Worm (Caenorhabditis elegans) whole organism, L1 larva: Measurements from ENCODE around the gene T24C4.5.

ENCODE experiments used
- C04F5.9 ChIP-seq: sonication (generic microtip); optimal IDR thresholded peaks from 2 replicates; lab custom pipeline; 2016; ENCODE audit warnings: missing genetic modification characterization, missing compliant biosample characterization
- C34B4.2 ChIP-seq: sonication (generic microtip); optimal IDR thresholded peaks from 2 replicates; lab custom pipeline; 2017; ENCODE audit warnings: mild to moderate bottlenecking, missing genetic modification characterization, missing compliant biosample characterization
- F16B12.6 ChIP-seq: fragments of 150-350 bp; optimal IDR thresholded peaks from 2 replicates; lab custom pipeline; 2014; ENCODE audit warnings: missing biosample characterization, missing genetic modification characterization
- Y116A8C.19 ChIP-seq: sonication (generic microtip); optimal IDR thresholded peaks from 2 replicates; lab custom pipeline; 2016; ENCODE audit warnings: missing compliant biosample characterization, missing genetic modification characterization, borderline replicate concordance
- blmp-1 ChIP-seq: fragments of 150-350 bp; optimal IDR thresholded peaks from 2 replicates; lab custom pipeline; 2014; ENCODE audit warnings: missing biosample characterization, missing genetic modification characterization
- ceh-82 ChIP-seq, 3 experiments: fragments of 150-350 bp in 1 of 3; sonication (generic microtip) in 2 of 3; optimal IDR thresholded peaks; 2 replicates each; lab custom pipeline; 2014 to 2017; ENCODE audit warnings: missing biosample characterization in 3 of 3, missing genetic modification characterization in 3 of 3
- ceh-88 ChIP-seq: fragments of 200-800 bp; sonication (Bioruptor generic); IDR thresholded peaks from 2 replicates; pipeline ENCODE4 v1.3.6; 2022; ENCODE audit warnings: missing genetic modification characterization, missing compliant biosample characterization
- ceh-90 ChIP-seq: sonication (generic microtip); optimal IDR thresholded peaks from 2 replicates; lab custom pipeline; 2016; ENCODE audit warnings: missing genetic modification characterization, missing compliant biosample characterization
- ces-1 ChIP-seq: fragments of 150-350 bp; optimal IDR thresholded peaks from 2 replicates; lab custom pipeline; 2014; ENCODE audit warnings: missing biosample characterization, missing genetic modification reagents, missing genetic modification characterization
- dpl-1 ChIP-seq, 3 experiments: fragments of 150-350 bp in 2 of 3; sonication (generic microtip) in 1 of 3; optimal IDR thresholded peaks; 2 replicates each; lab custom pipeline; 2014 to 2017; ENCODE audit warnings: missing biosample characterization in 3 of 3, missing genetic modification characterization in 3 of 3, missing genetic modification reagents in 3 of 3
- dsc-1 ChIP-seq: sonication (generic microtip); optimal IDR thresholded peaks from 2 replicates; lab custom pipeline; 2016; ENCODE audit warnings: mild to moderate bottlenecking, missing genetic modification characterization, missing compliant biosample characterization
- efl-3 ChIP-seq: fragments of 200-800 bp; sonication (Bioruptor generic); optimal IDR thresholded peaks from 2 replicates; lab custom pipeline; 2018; ENCODE audit warnings: mild to moderate bottlenecking, missing genetic modification characterization, missing compliant biosample characterization
- egl-27 ChIP-seq, 2 experiments: fragments of 150-350 bp in 1 of 2; sonication (generic microtip); optimal IDR thresholded peaks; 3 replicates each; lab custom pipeline; 2017 to 2018; ENCODE audit warnings: missing biosample characterization in 2 of 2, missing genetic modification characterization in 2 of 2, missing genetic modification reagents in 2 of 2
- elt-2 ChIP-seq: sonication (generic microtip); optimal IDR thresholded peaks from 2 replicates; lab custom pipeline; 2016; ENCODE audit warnings: missing genetic modification characterization, mild to moderate bottlenecking, inconsistent platforms, missing compliant biosample characterization, missing genetic modification reagents
- elt-3 ChIP-seq, 6 experiments: fragments of 150-350 bp in 1 of 6; sonication (generic microtip); optimal IDR thresholded peaks; 2 replicates each; lab custom pipeline; 2017 to 2018; ENCODE audit warnings: missing biosample characterization in 6 of 6, missing genetic modification characterization in 6 of 6, inconsistent platforms in 1 of 6
- fkh-10 ChIP-seq: sonication (generic microtip); optimal IDR thresholded peaks from 2 replicates; lab custom pipeline; 2017; ENCODE audit warnings: missing biosample characterization, missing genetic modification reagents, missing genetic modification characterization
- fkh-4 ChIP-seq: sonication (generic microtip); optimal IDR thresholded peaks from 2 replicates; lab custom pipeline; 2016; ENCODE audit warnings: missing compliant biosample characterization, missing genetic modification characterization, borderline replicate concordance
- fkh-8 ChIP-seq: sonication (generic microtip); optimal IDR thresholded peaks from 2 replicates; lab custom pipeline; 2016; ENCODE audit warnings: mild to moderate bottlenecking, missing genetic modification characterization, missing compliant biosample characterization
- grh-1 ChIP-seq: fragments of 200-800 bp; sonication (Bioruptor generic); IDR thresholded peaks from 2 replicates; pipeline ENCODE4 v1.3.6; 2022; ENCODE audit warnings: missing genetic modification reagents, missing genetic modification characterization, missing compliant biosample characterization
- hlh-4 ChIP-seq: sonication (generic microtip); optimal IDR thresholded peaks from 2 replicates; lab custom pipeline; 2016; ENCODE audit warnings: mild to moderate bottlenecking, missing genetic modification characterization, missing compliant biosample characterization
- isw-1 ChIP-seq: fragments of 200-800 bp; sonication (Bioruptor generic); IDR thresholded peaks from 2 replicates; pipeline ENCODE4 v1.3.6; 2022; ENCODE audit warnings: missing genetic modification characterization, missing compliant biosample characterization
- jun-1 ChIP-seq: fragments of 150-350 bp; optimal IDR thresholded peaks from 2 replicates; lab custom pipeline; 2014; ENCODE audit warnings: missing biosample characterization, missing genetic modification reagents, missing genetic modification characterization
- lin-13 ChIP-seq: fragments of 150-350 bp; optimal IDR thresholded peaks from 2 replicates; lab custom pipeline; 2014; ENCODE audit warnings: missing biosample characterization, missing genetic modification reagents, missing genetic modification characterization
- lin-15B ChIP-seq: fragments of 150-350 bp; sonication (generic microtip); optimal IDR thresholded peaks from 3 replicates; lab custom pipeline; 2014; ENCODE audit warnings: missing biosample characterization, missing genetic modification characterization
- lin-35 ChIP-seq, 2 experiments: fragments of 150-350 bp; optimal IDR thresholded peaks; 2 replicates each; lab custom pipeline; 2014; ENCODE audit warnings: missing biosample characterization in 2 of 2, missing genetic modification characterization in 2 of 2, missing genetic modification reagents in 2 of 2
- lin-39 ChIP-seq: fragments of 150-350 bp; optimal IDR thresholded peaks from 2 replicates; lab custom pipeline; 2014; ENCODE audit warnings: missing biosample characterization, missing genetic modification reagents, missing genetic modification characterization
- lir-3 ChIP-seq: sonication (generic microtip); optimal IDR thresholded peaks from 2 replicates; lab custom pipeline; 2016; ENCODE audit warnings: mild to moderate bottlenecking, missing genetic modification characterization, moderate library complexity, missing compliant biosample characterization; ENCODE audit not compliant: poor library complexity
- lsy-2 ChIP-seq, 2 experiments: fragments of 150-350 bp; optimal IDR thresholded peaks; 2 replicates each; lab custom pipeline; 2014; ENCODE audit warnings: missing biosample characterization in 2 of 2, missing genetic modification characterization in 2 of 2
- mdl-1 ChIP-seq, 2 experiments: fragments of 150-350 bp; optimal IDR thresholded peaks; 2 replicates each; lab custom pipeline; 2014 to 2017; ENCODE audit warnings: missing biosample characterization in 2 of 2, missing genetic modification characterization in 2 of 2, inconsistent platforms in 1 of 2
- mef-2 ChIP-seq: fragments of 150-350 bp; optimal IDR thresholded peaks from 2 replicates; lab custom pipeline; 2014; ENCODE audit warnings: missing biosample characterization, missing genetic modification characterization
- nhr-11 ChIP-seq: fragments of 150-350 bp; optimal IDR thresholded peaks from 2 replicates; lab custom pipeline; 2014; ENCODE audit warnings: missing biosample characterization, missing genetic modification characterization
- nhr-20 ChIP-seq: sonication (generic microtip); optimal IDR thresholded peaks from 2 replicates; lab custom pipeline; 2016; ENCODE audit warnings: mild to moderate bottlenecking, missing genetic modification characterization, missing compliant biosample characterization
- nhr-237 ChIP-seq: fragments of 150-350 bp; optimal IDR thresholded peaks from 2 replicates; lab custom pipeline; 2014; ENCODE audit warnings: missing biosample characterization, missing genetic modification characterization
- nhr-28 ChIP-seq: fragments of 150-350 bp; optimal IDR thresholded peaks from 2 replicates; lab custom pipeline; 2014; ENCODE audit warnings: missing biosample characterization, missing genetic modification characterization
- nhr-47 ChIP-seq: sonication (generic microtip); optimal IDR thresholded peaks from 2 replicates; lab custom pipeline; 2016; ENCODE audit warnings: mild to moderate bottlenecking, missing genetic modification characterization, moderate library complexity, missing compliant biosample characterization
- nhr-71 ChIP-seq: sonication (generic microtip); optimal IDR thresholded peaks from 2 replicates; lab custom pipeline; 2016; ENCODE audit warnings: mild to moderate bottlenecking, missing genetic modification characterization, moderate library complexity, missing compliant biosample characterization
- nhr-77 ChIP-seq: fragments of 150-350 bp; optimal IDR thresholded peaks from 2 replicates; lab custom pipeline; 2014; ENCODE audit warnings: missing biosample characterization, missing genetic modification characterization
- nhr-84 ChIP-seq: sonication (generic microtip); optimal IDR thresholded peaks from 2 replicates; lab custom pipeline; 2017; ENCODE audit warnings: missing biosample characterization, missing genetic modification characterization
- nhr-85 ChIP-seq: sonication (generic microtip); peaks from one replicate; lab custom pipeline; 2016; ENCODE audit warnings: missing genetic modification characterization, inconsistent platforms, missing compliant biosample characterization
- pqm-1 ChIP-seq: sonication (generic microtip); optimal IDR thresholded peaks from 3 replicates; lab custom pipeline; 2017; ENCODE audit warnings: missing biosample characterization, missing genetic modification characterization
- snpc-4 ChIP-seq: fragments of 150-350 bp; optimal IDR thresholded peaks from 2 replicates; lab custom pipeline; 2014; ENCODE audit warnings: missing biosample characterization, missing genetic modification characterization
- sox-4 ChIP-seq: sonication (generic microtip); optimal IDR thresholded peaks from 2 replicates; lab custom pipeline; 2016; ENCODE audit warnings: missing genetic modification characterization, missing compliant biosample characterization
- sup-37 ChIP-seq: fragments of 200-800 bp; sonication (Bioruptor generic); optimal IDR thresholded peaks from 2 replicates; lab custom pipeline; 2018; ENCODE audit warnings: mild to moderate bottlenecking, missing genetic modification characterization, missing compliant biosample characterization
- swsn-7 ChIP-seq: sonication (generic microtip); optimal IDR thresholded peaks from 2 replicates; lab custom pipeline; 2016; ENCODE audit warnings: missing genetic modification characterization, missing compliant biosample characterization
- unc-130 ChIP-seq: fragments of 150-350 bp; optimal IDR thresholded peaks from 2 replicates; lab custom pipeline; 2017; ENCODE audit warnings: missing biosample characterization, missing genetic modification characterization, inconsistent platforms
- vab-15 ChIP-seq: sonication (generic microtip); optimal IDR thresholded peaks from 2 replicates; lab custom pipeline; 2017; ENCODE audit warnings: missing genotype, mild to moderate bottlenecking, missing genetic modification characterization, missing compliant biosample characterization
- xbp-1 ChIP-seq: sonication (generic microtip); optimal IDR thresholded peaks from 2 replicates; lab custom pipeline; 2016; ENCODE audit warnings: missing genetic modification characterization, missing compliant biosample characterization
- zag-1 ChIP-seq: fragments of 150-350 bp; optimal IDR thresholded peaks from 2 replicates; lab custom pipeline; 2014; ENCODE audit warnings: missing biosample characterization, missing genetic modification characterization
- zip-4 ChIP-seq: fragments of 200-800 bp; sonication (Bioruptor generic); optimal IDR thresholded peaks from 2 replicates; lab custom pipeline; 2018; ENCODE audit warnings: mild to moderate bottlenecking, missing genetic modification characterization, moderate library complexity, missing compliant biosample characterization
- ztf-11 ChIP-seq, 2 experiments: sonication (generic microtip); optimal IDR thresholded peaks; 2 replicates each; lab custom pipeline; 2016 to 2017; ENCODE audit warnings: missing genetic modification characterization in 2 of 2, missing biosample characterization in 1 of 2, missing compliant biosample characterization in 1 of 2
- ztf-4 ChIP-seq: fragments of 150-350 bp; optimal IDR thresholded peaks from 2 replicates; lab custom pipeline; 2014; ENCODE audit warnings: missing biosample characterization, missing genetic modification characterization

Gene T24C4.5

DNA sequence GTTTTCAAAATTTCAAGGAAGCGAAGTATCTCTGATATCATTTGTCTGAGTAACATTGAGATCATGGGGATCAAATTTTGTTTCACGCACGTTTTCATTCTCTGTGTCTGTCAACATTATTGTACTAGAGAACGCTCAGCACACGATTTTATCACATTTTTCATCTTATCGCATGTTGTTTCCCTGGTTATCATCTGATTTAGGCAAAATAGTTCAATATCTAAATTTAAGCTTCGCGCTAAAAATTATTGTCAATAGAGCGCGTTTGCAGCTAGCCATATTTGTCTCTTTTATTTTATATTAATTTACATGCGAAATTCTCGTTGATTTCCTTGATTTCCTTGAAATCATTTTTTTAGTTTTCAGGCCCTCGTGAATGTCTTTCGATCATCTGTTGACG, 34.0 kb downstream of the T24C4.5 start, which contains the start of gene K02F3.2 (continued):
- TF ChIP-seq nhr-28 (tag; lab: Kevin White, UChicago) (no peak), isw-1 (GFP tag; lab: Robert Waterston, UW) (0 out of 2 replicates have a peak, but pooled peaks have one; percentile 5), lin-35 (GFP tag; optimal IDR thresholded peaks at IDR 0.05; lab: Kevin White, UChicago) (peak; percentile 91 to 97), nhr-84 (no peak), C34B4.2 (no peak), dsc-1 (tag; lab: Kevin White, UChicago) (peak; percentile 29), mef-2 (tag; lab: Kevin White, UChicago) (no peak), nhr-20 (peak; percentile 64), mdl-1 (tag; optimal IDR thresholded peaks at IDR 0.05; lab: Kevin White, UChicago) (peak in 1 of 2 experiments; percentile 43), ztf-4 (no peak), nhr-237 (no peak), grh-1 (GFP tag; lab: Robert Waterston, UW) (no peak), pqm-1 (tag; lab: Kevin White, UChicago) (no peak), hlh-4 (tag; lab: Kevin White, UChicago) (no peak), elt-3 (tag; optimal IDR thresholded peaks at IDR 0.05; lab: Kevin White, UChicago) (peak in 2 of 6 experiments; percentile 32 to 84), fkh-8 (peak; percentile 12), lin-15B (tag; lab: Kevin White, UChicago) (peak; percentile 21), ceh-88 (GFP tag; lab: Robert Waterston, UW) (no peak), nhr-11 (tag; lab: Kevin White, UChicago) (no peak), elt-2 (tag; lab: Kevin White, UChicago) (peak; percentile 78), lin-39 (tag; lab: Kevin White, UChicago) (no peak), fkh-4 (tag; lab: Kevin White, UChicago) (no peak), efl-3 (GFP tag; lab: Kevin White, UChicago) (no peak), ceh-90 (tag; lab: Kevin White, UChicago) (peak; percentile 11), lir-3 (tag; lab: Kevin White, UChicago) (peak; percentile 47), vab-15 (tag; lab: Kevin White, UChicago) (no peak), blmp-1 (tag; lab: Kevin White, UChicago) (peak; percentile 23), lin-13 (GFP tag; lab: Kevin White, UChicago) (no peak), ceh-82 (tag; optimal IDR thresholded peaks at IDR 0.05; lab: Kevin White, UChicago) (peak in 1 of 3 experiments; percentile 25), jun-1 (tag; lab: Kevin White, UChicago) (no peak), ztf-11 (tag; optimal IDR thresholded peaks at IDR 0.05; lab: Kevin White, UChicago) (no peak), lsy-2 (tag; optimal IDR thresholded peaks at IDR 0.05; lab: Kevin White, UChicago) (peak; percentile 40 to 70), xbp-1 (tag; lab: Kevin White, UChicago) (peak; percentile 19), swsn-7 (tag; lab: Kevin White, UChicago) (peak; percentile 43), dpl-1 (GFP tag; optimal IDR thresholded peaks at IDR 0.05; lab: Kevin White, UChicago) (peak; percentile 85 to 91 (median 89)), unc-130 (tag; lab: Kevin White, UChicago) (peak; percentile 1), snpc-4 (tag; lab: Kevin White, UChicago) (no peak), F16B12.6 (tag; lab: Kevin White, UChicago) (no peak), ces-1 (no peak), zag-1 (tag; lab: Kevin White, UChicago) (no peak), zip-4 (GFP tag; lab: Kevin White, UChicago) (no peak), nhr-85 (tag; lab: Kevin White, UChicago) (peak; percentile 78), egl-27 (tag; optimal IDR thresholded peaks at IDR 0.05; lab: Kevin White, UChicago) (no peak), sup-37 (GFP tag; lab: Kevin White, UChicago) (no peak), C04F5.9 (no peak), nhr-47 (tag; lab: Kevin White, UChicago) (peak; percentile 71), nhr-77 (tag; lab: Kevin White, UChicago) (no peak), nhr-71 (peak; percentile 70), sox-4 (tag; lab: Kevin White, UChicago) (peak; percentile 35), fkh-10 (GFP tag; lab: Kevin White, UChicago) (no peak), Y116A8C.19 (tag; lab: Kevin White, UChicago) (no peak)
